Worm (Caenorhabditis elegans) whole organism, early embryonic: ENCODE results near the gene slcr-46.2.

Source experiments
- B0310.2 ChIP-seq: sonication (generic microtip); optimal IDR thresholded peaks from 2 replicates; lab custom pipeline; 2016; ENCODE audit warnings: mild to moderate bottlenecking, missing genetic modification characterization, missing compliant biosample characterization
- aly-1 ChIP-seq: sonication (generic microtip); optimal IDR thresholded peaks from 2 replicates; lab custom pipeline; 2016; ENCODE audit warnings: missing genetic modification characterization, missing compliant biosample characterization
- ama-1 ChIP-seq: fragments of 150-350 bp; optimal IDR thresholded peaks from 2 replicates; lab custom pipeline; 2014
- ceh-13 ChIP-seq: fragments of 200-800 bp; sonication (Bioruptor generic); optimal IDR thresholded peaks from 2 replicates; lab custom pipeline; 2018; ENCODE audit warnings: mild to moderate bottlenecking, missing genetic modification characterization, missing compliant biosample characterization
- ceh-36 ChIP-seq: sonication (generic microtip); optimal IDR thresholded peaks from 2 replicates; lab custom pipeline; 2016; ENCODE audit warnings: missing genetic modification characterization, inconsistent platforms, missing compliant biosample characterization
- ets-7 ChIP-seq: sonication (generic microtip); optimal IDR thresholded peaks from 2 replicates; lab custom pipeline; 2016; ENCODE audit warnings: missing genotype, missing genetic modification characterization, missing compliant biosample characterization
- flt-1 ChIP-seq: fragments of 200-800 bp; sonication (Bioruptor generic); IDR thresholded peaks from 2 replicates; pipeline ENCODE4 v1.3.6; 2022; ENCODE audit warnings: missing genetic modification characterization, missing compliant biosample characterization
- hmbx-1 ChIP-seq: sonication (generic microtip); optimal IDR thresholded peaks from 2 replicates; lab custom pipeline; 2016; ENCODE audit warnings: mild to moderate bottlenecking, missing genetic modification characterization, missing compliant biosample characterization
- hmg-4 ChIP-seq: fragments of 200-800 bp; sonication (Bioruptor generic); optimal IDR thresholded peaks from 2 replicates; lab custom pipeline; 2018; ENCODE audit warnings: mild to moderate bottlenecking, missing genetic modification characterization, missing compliant biosample characterization
- hnd-1 ChIP-seq: sonication (generic microtip); optimal IDR thresholded peaks from 2 replicates; lab custom pipeline; 2016; ENCODE audit warnings: missing genetic modification characterization, missing compliant biosample characterization
- pes-1 ChIP-seq: fragments of 200-800 bp; sonication (Bioruptor generic); IDR thresholded peaks from 2 replicates; pipeline ENCODE4 v1.3.6; 2022; ENCODE audit warnings: missing genetic modification reagents, missing genetic modification characterization, missing compliant biosample characterization
- scrt-1 ChIP-seq: fragments of 200-800 bp; sonication (Bioruptor generic); IDR thresholded peaks from 2 replicates; pipeline ENCODE4 v1.3.6; 2022; ENCODE audit warnings: missing genetic modification characterization, missing compliant biosample characterization
- tbx-11 ChIP-seq: fragments of 200-800 bp; sonication (Bioruptor generic); IDR thresholded peaks from 2 replicates; pipeline ENCODE4 v1.3.6; 2022; ENCODE audit warnings: missing genetic modification characterization, missing compliant biosample characterization
- tra-4 ChIP-seq: sonication (generic microtip); optimal IDR thresholded peaks from 2 replicates; lab custom pipeline; 2017; ENCODE audit warnings: missing genetic modification characterization, missing compliant biosample characterization

DNA sequence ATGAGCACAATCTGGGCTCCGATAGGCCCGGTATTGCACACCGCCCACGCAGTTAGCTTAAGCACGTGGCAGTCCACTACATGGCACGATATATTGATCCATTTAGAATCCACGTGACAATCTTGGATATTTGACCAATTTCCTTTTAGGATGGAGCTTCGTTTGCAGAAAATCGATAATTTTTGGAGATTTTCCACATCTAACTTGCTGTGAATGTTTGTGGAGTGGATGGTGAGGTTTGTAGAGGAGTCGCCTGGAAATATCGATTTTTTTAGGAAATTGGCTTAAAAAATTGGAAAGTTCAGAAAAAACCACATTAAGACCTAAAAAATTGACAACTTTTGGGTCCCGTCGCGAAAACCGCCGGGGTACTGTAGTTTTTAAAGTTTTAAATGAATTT is 52.6 kb downstream of the slcr-46.2 start:
- TF ChIP-seq hmbx-1 (tag; lab: Kevin White, UChicago) (no peak), aly-1 (tag; lab: Kevin White, UChicago) (no peak), tra-4 (tag; lab: Kevin White, UChicago) (no peak), ama-1 (lab: Kevin White, UChicago) (no peak), hnd-1 (no peak), ets-7 (tag; lab: Kevin White, UChicago) (no peak), ceh-13 (GFP tag; lab: Kevin White, UChicago) (no peak), scrt-1 (GFP tag; lab: Robert Waterston, UW) (no peak), hmg-4 (GFP tag; lab: Kevin White, UChicago) (no peak), tbx-11 (GFP tag; lab: Robert Waterston, UW) (no peak), pes-1 (no peak), flt-1 (GFP tag; lab: Robert Waterston, UW) (no peak), B0310.2 (tag; lab: Kevin White, UChicago) (no peak), ceh-36 (tag; lab: Kevin White, UChicago) (no peak)
